Fruit fly (Drosophila melanogaster): ENCODE results near the gene CG32409.

CG32409 gene

DNA sequence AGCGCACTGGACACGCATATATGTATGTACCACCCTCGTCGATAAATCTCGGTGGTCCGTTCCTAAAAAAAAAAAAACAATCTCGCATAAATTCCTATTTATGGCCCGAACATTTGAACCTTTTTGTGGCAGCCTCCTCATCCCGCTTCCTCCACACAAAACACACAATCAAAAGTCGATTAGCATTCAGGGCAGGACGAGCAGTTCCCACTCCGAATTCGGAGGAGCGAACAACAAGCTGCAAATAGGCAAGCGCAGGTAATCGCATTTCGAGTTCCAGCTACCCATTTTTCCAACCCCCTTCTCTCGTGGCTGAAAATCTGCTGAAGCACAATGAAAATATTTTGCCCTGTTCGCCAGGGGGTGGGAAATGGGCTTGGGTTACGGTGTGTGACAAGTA is 7.5 kb upstream of the CG32409 start:
- TF ChIP-seq CG9876 (GFP tag; optimal IDR thresholded peaks at IDR 0.05), result no peak
- peak; percentile 63 for TF ChIP-seq pros (GFP tag; optimal IDR thresholded peaks at IDR 0.05)
- TF ChIP-seq chinmo (GFP tag; IDR thresholded peaks at IDR 0.05; ENCODE audit: partially characterized antibody), result no peak
- peak; percentile 57 for TF ChIP-seq nerfin-1 (tag; optimal IDR thresholded peaks at IDR 0.05)
- no peak for TF ChIP-seq ttk (GFP tag; IDR thresholded peaks at IDR 0.05)
- no peak for TF ChIP-seq Dll (GFP tag; IDR thresholded peaks at IDR 0.05; ENCODE audit: partially characterized antibody)
- TF ChIP-seq zen (tag; optimal IDR thresholded peaks at IDR 0.05), result peak; percentile 1
- TF ChIP-seq CG17361 (GFP tag; IDR thresholded peaks at IDR 0.05), result no peak
- no peak for TF ChIP-seq CG4424 (GFP tag; optimal IDR thresholded peaks at IDR 0.05)
- 0 out of 3 replicates have a peak, but pooled peaks have one; percentile 34 for TF ChIP-seq CG11456 (GFP tag; IDR thresholded peaks at IDR 0.05)
- no peak for TF ChIP-seq CG7556 (GFP tag; optimal IDR thresholded peaks at IDR 0.05)
- no peak for TF ChIP-seq Doc3 (GFP tag; IDR thresholded peaks at IDR 0.05; ENCODE audit: partially characterized antibody)
- TF ChIP-seq HLH4C (GFP tag; IDR thresholded peaks at IDR 0.05; ENCODE audit: partially characterized antibody), result no peak
- TF ChIP-seq H15 (GFP tag; IDR thresholded peaks at IDR 0.05), result no peak
- no peak for TF ChIP-seq pum (GFP tag; optimal IDR thresholded peaks at IDR 0.05)
- no peak for TF ChIP-seq bowl (GFP tag; IDR thresholded peaks at IDR 0.05)
- TF ChIP-seq CG12236 (GFP tag; optimal IDR thresholded peaks at IDR 0.05), result no peak
- TF ChIP-seq sisA (GFP tag; IDR thresholded peaks at IDR 0.05), result no peak
- TF ChIP-seq Scr (GFP tag; IDR thresholded peaks at IDR 0.05; ENCODE audit: partially characterized antibody), result no peak

- TF ChIP-seq D (optimal IDR thresholded peaks at IDR 0.05) (no peak), D (GFP tag; optimal IDR thresholded peaks at IDR 0.05) (peak; percentile 19), tll (GFP tag; optimal IDR thresholded peaks at IDR 0.05) (peak in 1 of 2 experiments; percentile 37), oc (tag; optimal IDR thresholded peaks at IDR 0.05) (peak; percentile 68), Hey (tag; optimal IDR thresholded peaks at IDR 0.05) (peak; percentile 98), CoRest (tag; optimal IDR thresholded peaks at IDR 0.05) (no peak), nerfin-1 (tag; optimal IDR thresholded peaks at IDR 0.05) (peak; percentile 22)
These were observed 6.3 kb upstream of the CG32409 start for dm6 chr3L:5893063-5893462.

dm6 chr3L:5897228-5897688 is 2.1 kb upstream of the CG32409 start, which contains the start of the genes PolE2 and CG5592:
PolE2 (minus strand) TSS chr3L:5897435.
CG5592 (plus strand) TSS chr3L:5897638.
- TF ChIP-seq CG14965 (GFP tag; optimal IDR thresholded peaks at IDR 0.05; ENCODE audit: borderline replicate concordance), result no peak
- no peak for TF ChIP-seq stc (GFP tag; IDR thresholded peaks at IDR 0.05)
- no peak for TF ChIP-seq tup (GFP tag; optimal IDR thresholded peaks at IDR 0.05)
- TF ChIP-seq lov (optimal IDR thresholded peaks at IDR 0.05), result no peak
- no peak for TF ChIP-seq lov (GFP tag; IDR thresholded peaks at IDR 0.05)
- no peak for TF ChIP-seq CG17568 (GFP tag; optimal IDR thresholded peaks at IDR 0.05)
- TF ChIP-seq phol (tag; optimal IDR thresholded peaks at IDR 0.05), result peak; percentile 20
- peak; percentile 52 for TF ChIP-seq stwl (tag; optimal IDR thresholded peaks at IDR 0.05)
- TF ChIP-seq ERR (GFP tag; optimal IDR thresholded peaks at IDR 0.05), result no peak
- TF ChIP-seq CG7745 (tag; optimal IDR thresholded peaks at IDR 0.05), result no peak
- TF ChIP-seq gfzf (GFP tag; optimal IDR thresholded peaks at IDR 0.05), result peak; percentile 76
- peak; percentile 99 for TF ChIP-seq E2f2 (GFP tag; IDR thresholded peaks at IDR 0.05)
- peak; percentile 87 for TF ChIP-seq Dref (GFP tag; IDR thresholded peaks at IDR 0.05)
- TF ChIP-seq jing (GFP tag; optimal IDR thresholded peaks at IDR 0.05), result no peak
- TF ChIP-seq Dp (GFP tag; optimal IDR thresholded peaks at IDR 0.05), result peak; percentile 99
- peak; percentile 27; the same call in 1 of the 2 replicates for TF ChIP-seq CG42726 (GFP tag; IDR thresholded peaks at IDR 0.05; ENCODE audit: partially characterized antibody)
- TF ChIP-seq sr (GFP tag; IDR thresholded peaks at IDR 0.05), result no peak
- peak; percentile 70 for TF ChIP-seq CG13287 (GFP tag; IDR thresholded peaks at IDR 0.05; ENCODE audit: partially characterized antibody)
- peak; percentile 40 for TF ChIP-seq Scr (GFP tag; IDR thresholded peaks at IDR 0.05; ENCODE audit: partially characterized antibody)
- no peak for TF ChIP-seq CG15479 (GFP tag; optimal IDR thresholded peaks at IDR 0.05)
- no peak for TF ChIP-seq ind (GFP tag; optimal IDR thresholded peaks at IDR 0.05)
- TF ChIP-seq Doc2 (GFP tag; IDR thresholded peaks at IDR 0.05), result no peak
- TF ChIP-seq Blimp-1 (GFP tag; optimal IDR thresholded peaks at IDR 0.05), result no peak
- no peak for TF ChIP-seq CG9437 (GFP tag; optimal IDR thresholded peaks at IDR 0.05)
